Worm (Caenorhabditis elegans): ENCODE measurements around the gene srh-63.

DNA sequence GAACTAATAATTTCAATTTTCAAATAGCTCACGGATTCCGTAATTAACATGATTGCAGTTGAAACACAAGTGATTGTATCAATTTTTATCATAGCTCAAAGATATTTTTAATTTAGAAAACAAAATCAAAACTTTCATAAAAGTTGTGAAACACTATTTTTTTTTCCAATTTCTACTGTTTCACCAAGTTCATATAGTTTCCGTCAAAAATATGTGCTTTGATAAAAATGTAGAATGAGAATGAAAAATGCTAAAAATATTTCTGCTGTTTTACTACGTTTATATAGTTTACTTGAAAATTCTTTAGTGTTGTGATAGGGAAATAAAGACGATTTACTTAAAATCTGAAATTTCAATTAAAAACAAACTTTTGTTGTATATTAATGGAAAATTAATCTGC is 28.2 kb upstream of the srh-63 start:
- TF ChIP-seq fkh-10 (GFP tag; optimal IDR thresholded peaks at IDR 0.05) (no peak), ama-1 (optimal IDR thresholded peaks at IDR 0.05) (no peak), nhr-28 (tag; optimal IDR thresholded peaks at IDR 0.05) (no peak), ceh-28 (tag; optimal IDR thresholded peaks at IDR 0.05) (no peak), jun-1 (tag; optimal IDR thresholded peaks at IDR 0.05) (no peak), ceh-9 (tag; optimal IDR thresholded peaks at IDR 0.05) (no peak), fos-1 (tag; optimal IDR thresholded peaks at IDR 0.05) (no peak), ztf-11 (tag; optimal IDR thresholded peaks at IDR 0.05) (no peak), nfya-1 (tag; optimal IDR thresholded peaks at IDR 0.05; ENCODE audit: insufficient read depth) (no peak), snpc-4 (tag; optimal IDR thresholded peaks at IDR 0.05) (no peak)

All from whole organism, L3 larva.